Worm (Caenorhabditis elegans) whole organism, mixed stage, embryonic: ENCODE measurements around the gene R12B2.3.
A peak's percentile ranks its signal among the peaks of the same experiment; 100 is the strongest.

Experiments used
- ces-1 ChIP-seq: fragments of 150-350 bp; optimal IDR thresholded peaks from 2 replicates; lab custom pipeline; 2014; ENCODE audit warnings: missing biosample characterization, missing genetic modification reagents, missing genetic modification characterization
- cnd-1 ChIP-seq: fragments of 200-800 bp; sonication (Bioruptor generic); optimal IDR thresholded peaks from 2 replicates; lab custom pipeline; 2018; ENCODE audit warnings: mild to moderate bottlenecking, missing genetic modification characterization, missing compliant biosample characterization
- nhr-12 ChIP-seq: fragments of 150-350 bp; optimal IDR thresholded peaks from 2 replicates; lab custom pipeline; 2014; ENCODE audit warnings: missing biosample characterization, missing genetic modification characterization
- nhr-2 ChIP-seq: fragments of 150-350 bp; optimal IDR thresholded peaks from 2 replicates; lab custom pipeline; 2014; ENCODE audit warnings: missing biosample characterization, missing genetic modification characterization
- nhr-28 ChIP-seq: fragments of 150-350 bp; optimal IDR thresholded peaks from 2 replicates; lab custom pipeline; 2014; ENCODE audit warnings: missing biosample characterization, missing genetic modification characterization
- pha-4 ChIP-seq: fragments of 150-350 bp; optimal IDR thresholded peaks from 2 replicates; lab custom pipeline; 2018; ENCODE audit warnings: missing biosample characterization, missing genetic modification reagents, missing genetic modification characterization
- unc-120 ChIP-seq: sonication (generic microtip); optimal IDR thresholded peaks from 2 replicates; lab custom pipeline; 2017; ENCODE audit warnings: missing genetic modification characterization, missing compliant biosample characterization; ENCODE audit not compliant: poor library complexity, severe bottlenecking

- TF ChIP-seq nhr-28 (tag; lab: Kevin White, UChicago) (no peak), cnd-1 (tag; lab: Kevin White, UChicago) (no peak), nhr-2 (tag; lab: Kevin White, UChicago) (no peak), ces-1 (GFP tag; lab: Kevin White, UChicago) (peak; percentile 57), nhr-12 (tag; lab: Kevin White, UChicago) (no peak), pha-4 (tag; lab: Kevin White, UChicago) (no peak), unc-120 (tag; lab: Kevin White, UChicago) (no peak)
Measured at ce11 chrIII:5853240-5853639, 47.9 kb downstream of the R12B2.3 start, which contains the start of gene ddx-23.
